Worm (Caenorhabditis elegans) whole organism, L1 larva: Measurements from ENCODE around the gene iglr-2.

Source experiments
- C34B4.2 ChIP-seq: sonication (generic microtip); optimal IDR thresholded peaks from 2 replicates; lab custom pipeline; 2017; ENCODE audit warnings: mild to moderate bottlenecking, missing genetic modification characterization, missing compliant biosample characterization
- F16B12.6 ChIP-seq: fragments of 150-350 bp; optimal IDR thresholded peaks from 2 replicates; lab custom pipeline; 2014; ENCODE audit warnings: missing biosample characterization, missing genetic modification characterization
- ama-1 ChIP-seq: fragments of 150-350 bp; optimal IDR thresholded peaks from 2 replicates; lab custom pipeline; 2014
- ceh-63 ChIP-seq: fragments of 200-800 bp; sonication (Bioruptor generic); optimal IDR thresholded peaks from 2 replicates; lab custom pipeline; 2018; ENCODE audit warnings: mild to moderate bottlenecking, missing genetic modification characterization, missing compliant biosample characterization
- ceh-90 ChIP-seq: sonication (generic microtip); optimal IDR thresholded peaks from 2 replicates; lab custom pipeline; 2016; ENCODE audit warnings: missing genetic modification characterization, missing compliant biosample characterization
- ces-1 ChIP-seq: fragments of 150-350 bp; optimal IDR thresholded peaks from 2 replicates; lab custom pipeline; 2014; ENCODE audit warnings: missing biosample characterization, missing genetic modification reagents, missing genetic modification characterization
- dpl-1 ChIP-seq, 3 experiments: fragments of 150-350 bp in 2 of 3; sonication (generic microtip) in 1 of 3; optimal IDR thresholded peaks; 2 replicates each; lab custom pipeline; 2014 to 2017; ENCODE audit warnings: missing biosample characterization in 3 of 3, missing genetic modification characterization in 3 of 3, missing genetic modification reagents in 3 of 3
- dsc-1 ChIP-seq: sonication (generic microtip); optimal IDR thresholded peaks from 2 replicates; lab custom pipeline; 2016; ENCODE audit warnings: mild to moderate bottlenecking, missing genetic modification characterization, missing compliant biosample characterization
- efl-3 ChIP-seq: fragments of 200-800 bp; sonication (Bioruptor generic); optimal IDR thresholded peaks from 2 replicates; lab custom pipeline; 2018; ENCODE audit warnings: mild to moderate bottlenecking, missing genetic modification characterization, missing compliant biosample characterization
- egl-13 ChIP-seq: sonication (generic microtip); optimal IDR thresholded peaks from 2 replicates; lab custom pipeline; 2016; ENCODE audit warnings: missing genotype, missing genetic modification reagents, missing genetic modification characterization, missing compliant biosample characterization
- fkh-4 ChIP-seq: sonication (generic microtip); optimal IDR thresholded peaks from 2 replicates; lab custom pipeline; 2016; ENCODE audit warnings: missing compliant biosample characterization, missing genetic modification characterization, borderline replicate concordance
- fkh-8 ChIP-seq: sonication (generic microtip); optimal IDR thresholded peaks from 2 replicates; lab custom pipeline; 2016; ENCODE audit warnings: mild to moderate bottlenecking, missing genetic modification characterization, missing compliant biosample characterization
- grh-1 ChIP-seq: fragments of 200-800 bp; sonication (Bioruptor generic); IDR thresholded peaks from 2 replicates; pipeline ENCODE4 v1.3.6; 2022; ENCODE audit warnings: missing genetic modification reagents, missing genetic modification characterization, missing compliant biosample characterization
- hlh-4 ChIP-seq: sonication (generic microtip); optimal IDR thresholded peaks from 2 replicates; lab custom pipeline; 2016; ENCODE audit warnings: mild to moderate bottlenecking, missing genetic modification characterization, missing compliant biosample characterization
- hpl-2 ChIP-seq: fragments of 150-350 bp; optimal IDR thresholded peaks from 2 replicates; lab custom pipeline; 2014; ENCODE audit warnings: missing biosample characterization, missing genetic modification reagents, missing genetic modification characterization
- lin-13 ChIP-seq: fragments of 150-350 bp; optimal IDR thresholded peaks from 2 replicates; lab custom pipeline; 2014; ENCODE audit warnings: missing biosample characterization, missing genetic modification reagents, missing genetic modification characterization
- lin-35 ChIP-seq, 2 experiments: fragments of 150-350 bp; optimal IDR thresholded peaks; 2 replicates each; lab custom pipeline; 2014; ENCODE audit warnings: missing biosample characterization in 2 of 2, missing genetic modification characterization in 2 of 2, missing genetic modification reagents in 2 of 2
- lir-3 ChIP-seq: sonication (generic microtip); optimal IDR thresholded peaks from 2 replicates; lab custom pipeline; 2016; ENCODE audit warnings: mild to moderate bottlenecking, missing genetic modification characterization, moderate library complexity, missing compliant biosample characterization; ENCODE audit not compliant: poor library complexity
- lsy-2 ChIP-seq, 2 experiments: fragments of 150-350 bp; optimal IDR thresholded peaks; 2 replicates each; lab custom pipeline; 2014; ENCODE audit warnings: missing biosample characterization in 2 of 2, missing genetic modification characterization in 2 of 2
- mab-9 ChIP-seq: fragments of 200-800 bp; sonication (Bioruptor generic); IDR thresholded peaks from 2 replicates; pipeline ENCODE4 v1.3.6; 2022; ENCODE audit warnings: missing genetic modification reagents, missing genetic modification characterization, missing compliant biosample characterization
- mdl-1 ChIP-seq, 2 experiments: fragments of 150-350 bp; optimal IDR thresholded peaks; 2 replicates each; lab custom pipeline; 2014 to 2017; ENCODE audit warnings: missing biosample characterization in 2 of 2, missing genetic modification characterization in 2 of 2, inconsistent platforms in 1 of 2
- mef-2 ChIP-seq: fragments of 150-350 bp; optimal IDR thresholded peaks from 2 replicates; lab custom pipeline; 2014; ENCODE audit warnings: missing biosample characterization, missing genetic modification characterization
- mep-1 ChIP-seq: fragments of 150-350 bp; optimal IDR thresholded peaks from 2 replicates; lab custom pipeline; 2014; ENCODE audit warnings: missing biosample characterization, missing genetic modification characterization
- nhr-11 ChIP-seq: fragments of 150-350 bp; optimal IDR thresholded peaks from 2 replicates; lab custom pipeline; 2014; ENCODE audit warnings: missing biosample characterization, missing genetic modification characterization
- nhr-47 ChIP-seq: sonication (generic microtip); optimal IDR thresholded peaks from 2 replicates; lab custom pipeline; 2016; ENCODE audit warnings: mild to moderate bottlenecking, missing genetic modification characterization, moderate library complexity, missing compliant biosample characterization
- nhr-71 ChIP-seq: sonication (generic microtip); optimal IDR thresholded peaks from 2 replicates; lab custom pipeline; 2016; ENCODE audit warnings: mild to moderate bottlenecking, missing genetic modification characterization, moderate library complexity, missing compliant biosample characterization
- nhr-76 ChIP-seq: sonication (generic microtip); optimal IDR thresholded peaks from 2 replicates; lab custom pipeline; 2017; ENCODE audit warnings: missing biosample characterization, missing genetic modification characterization
- nhr-77 ChIP-seq: fragments of 150-350 bp; optimal IDR thresholded peaks from 2 replicates; lab custom pipeline; 2014; ENCODE audit warnings: missing biosample characterization, missing genetic modification characterization
- nhr-84 ChIP-seq: sonication (generic microtip); optimal IDR thresholded peaks from 2 replicates; lab custom pipeline; 2017; ENCODE audit warnings: missing biosample characterization, missing genetic modification characterization
- nhr-90 ChIP-seq: sonication (generic microtip); optimal IDR thresholded peaks from 2 replicates; lab custom pipeline; 2016; ENCODE audit warnings: mild to moderate bottlenecking, missing genetic modification characterization, missing compliant biosample characterization; ENCODE audit not compliant: poor library complexity
- pag-3 ChIP-seq: sonication (generic microtip); optimal IDR thresholded peaks from 2 replicates; lab custom pipeline; 2017; ENCODE audit warnings: missing genetic modification characterization, mild to moderate bottlenecking, missing compliant biosample characterization, antibody characterized with exemption, borderline replicate concordance; ENCODE audit not compliant: insufficient read depth
- pax-3 ChIP-seq: fragments of 200-800 bp; sonication (Bioruptor generic); optimal IDR thresholded peaks from 2 replicates; lab custom pipeline; 2018; ENCODE audit warnings: mild to moderate bottlenecking, missing genetic modification characterization, moderate library complexity, missing compliant biosample characterization
- rnt-1 ChIP-seq: sonication (generic microtip); optimal IDR thresholded peaks from 2 replicates; lab custom pipeline; 2016; ENCODE audit warnings: mild to moderate bottlenecking, missing genetic modification characterization, moderate library complexity, missing compliant biosample characterization
- snpc-4 ChIP-seq: fragments of 150-350 bp; optimal IDR thresholded peaks from 2 replicates; lab custom pipeline; 2014; ENCODE audit warnings: missing biosample characterization, missing genetic modification characterization
- snu-23 ChIP-seq: sonication (generic microtip); optimal IDR thresholded peaks from 2 replicates; lab custom pipeline; 2016; ENCODE audit warnings: missing genetic modification characterization, missing compliant biosample characterization
- sptf-1 ChIP-seq: fragments of 150-350 bp; optimal IDR thresholded peaks from 2 replicates; lab custom pipeline; 2014; ENCODE audit warnings: missing biosample characterization, missing genetic modification characterization
- sup-37 ChIP-seq: fragments of 200-800 bp; sonication (Bioruptor generic); optimal IDR thresholded peaks from 2 replicates; lab custom pipeline; 2018; ENCODE audit warnings: mild to moderate bottlenecking, missing genetic modification characterization, missing compliant biosample characterization
- tbx-2 ChIP-seq: sonication (generic microtip); optimal IDR thresholded peaks from 2 replicates; lab custom pipeline; 2016; ENCODE audit warnings: missing genetic modification characterization, missing compliant biosample characterization
- tlp-1 ChIP-seq: fragments of 150-350 bp; optimal IDR thresholded peaks from 2 replicates; lab custom pipeline; 2014; ENCODE audit warnings: missing biosample characterization, missing genetic modification characterization
- unc-30 ChIP-seq: sonication (generic microtip); optimal IDR thresholded peaks from 2 replicates; lab custom pipeline; 2017; ENCODE audit warnings: missing biosample characterization, missing genetic modification characterization
- unc-62 ChIP-seq: fragments of 150-350 bp; optimal IDR thresholded peaks from 2 replicates; lab custom pipeline; 2014; ENCODE audit warnings: missing biosample characterization, missing genetic modification reagents, missing genetic modification characterization
- xbp-1 ChIP-seq: sonication (generic microtip); optimal IDR thresholded peaks from 2 replicates; lab custom pipeline; 2016; ENCODE audit warnings: missing genetic modification characterization, missing compliant biosample characterization
- ztf-4 ChIP-seq: fragments of 150-350 bp; optimal IDR thresholded peaks from 2 replicates; lab custom pipeline; 2014; ENCODE audit warnings: missing biosample characterization, missing genetic modification characterization

iglr-2 gene

DNA sequence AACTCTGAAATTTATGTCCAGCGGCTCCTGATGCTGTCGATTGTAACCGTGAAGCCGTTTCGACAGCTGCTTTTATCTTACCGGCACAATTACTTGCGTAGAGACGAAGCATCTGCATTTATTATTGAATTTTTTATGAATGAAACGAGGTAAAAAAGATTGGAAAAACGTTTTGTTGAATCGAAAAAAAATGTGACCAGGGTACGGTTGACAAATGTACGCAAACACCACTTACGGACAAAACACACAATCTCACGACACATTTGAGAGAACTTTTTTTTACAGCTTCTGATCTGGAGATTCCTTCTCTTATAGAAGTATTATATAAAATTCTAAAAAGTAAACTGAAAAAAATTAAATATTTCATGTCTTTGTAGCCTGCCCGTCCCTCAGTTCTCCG, 668 bp upstream of the iglr-2 start, which contains the start of the genes mrps-18A and ZC262.2 (continued):
- no peak for TF ChIP-seq unc-62
- no peak for TF ChIP-seq nhr-77 (tag; lab: Kevin White, UChicago)
- no peak for TF ChIP-seq sptf-1 (tag; lab: Kevin White, UChicago)
- TF ChIP-seq ceh-90 (tag; lab: Kevin White, UChicago), result no peak
- TF ChIP-seq nhr-76 (tag; lab: Kevin White, UChicago), result no peak
- TF ChIP-seq pag-3, result no peak
- TF ChIP-seq tlp-1 (tag; lab: Kevin White, UChicago), result no peak
- TF ChIP-seq lir-3, result no peak
- TF ChIP-seq mab-9, result no peak
- no peak for TF ChIP-seq pax-3 (tag; lab: Kevin White, UChicago)
- TF ChIP-seq snpc-4 (tag; lab: Kevin White, UChicago), result no peak
- peak; percentile 66 for TF ChIP-seq mep-1 (tag; lab: Kevin White, UChicago)
- TF ChIP-seq unc-30 (tag; lab: Kevin White, UChicago), result no peak
- no peak for TF ChIP-seq hlh-4 (tag; lab: Kevin White, UChicago)
- no peak for TF ChIP-seq sup-37 (GFP tag; lab: Kevin White, UChicago)
- TF ChIP-seq nhr-11 (tag; lab: Kevin White, UChicago), result no peak
- TF ChIP-seq lin-13 (GFP tag; lab: Kevin White, UChicago), result no peak
- no peak for TF ChIP-seq efl-3 (GFP tag; lab: Kevin White, UChicago)
- no peak for TF ChIP-seq dsc-1 (tag; lab: Kevin White, UChicago)
- TF ChIP-seq ama-1 (lab: Kevin White, UChicago), result no peak
- TF ChIP-seq lsy-2 (tag; optimal IDR thresholded peaks at IDR 0.05; lab: Kevin White, UChicago), result peak; percentile 91 to 98
- peak; percentile 18 for TF ChIP-seq nhr-47 (tag; lab: Kevin White, UChicago)
- peak; percentile 83 for TF ChIP-seq F16B12.6 (tag; lab: Kevin White, UChicago)
- peak; percentile 0 for TF ChIP-seq tbx-2
- no peak for TF ChIP-seq xbp-1
- TF ChIP-seq lin-35 (GFP tag; optimal IDR thresholded peaks at IDR 0.05; lab: Kevin White, UChicago), result peak; percentile 60 to 76
- no peak for TF ChIP-seq C34B4.2 (tag; lab: Kevin White, UChicago)
- peak; percentile 24 for TF ChIP-seq nhr-71 (tag; lab: Kevin White, UChicago)
- TF ChIP-seq ceh-63 (GFP tag; lab: Kevin White, UChicago), result no peak
- no peak for TF ChIP-seq egl-13 (tag; lab: Kevin White, UChicago)
- no peak for TF ChIP-seq nhr-84 (tag; lab: Kevin White, UChicago)
- no peak for TF ChIP-seq mef-2
- no peak for TF ChIP-seq ztf-4 (tag; lab: Kevin White, UChicago)
- TF ChIP-seq hpl-2 (GFP tag; lab: Kevin White, UChicago), result no peak
- no peak for TF ChIP-seq nhr-90 (tag; lab: Kevin White, UChicago)
- TF ChIP-seq fkh-8, result no peak
- TF ChIP-seq dpl-1 (GFP tag; optimal IDR thresholded peaks at IDR 0.05; lab: Kevin White, UChicago), result peak; percentile 43 to 65 (median 45)
- TF ChIP-seq fkh-4 (tag; lab: Kevin White, UChicago), result no peak
- TF ChIP-seq rnt-1, result peak; percentile 10
- TF ChIP-seq grh-1 (GFP tag; lab: Robert Waterston, UW), result no peak
- no peak for TF ChIP-seq mdl-1 (tag; optimal IDR thresholded peaks at IDR 0.05; lab: Kevin White, UChicago)
- peak; percentile 45 for TF ChIP-seq snu-23 (GFP tag; lab: Kevin White, UChicago)
- no peak for TF ChIP-seq ces-1 (GFP tag; lab: Kevin White, UChicago)
- TF ChIP-seq, all 84 proteins: peak for 17
